Worm (Caenorhabditis elegans) whole organism, L4/young adult: ENCODE data around the gene lido-6.

Experiments used
- W03F9.2 ChIP-seq: fragments of 150-350 bp; optimal IDR thresholded peaks from 2 replicates; lab custom pipeline; 2014; ENCODE audit warnings: missing biosample characterization, missing genetic modification characterization
- dao-5 ChIP-seq: sonication (generic microtip); optimal IDR thresholded peaks from 2 replicates; lab custom pipeline; 2016; ENCODE audit warnings: missing genotype, missing genetic modification characterization, moderate library complexity, missing compliant biosample characterization

- TF ChIP-seq W03F9.2 (no peak), dao-5 (no peak)
These were observed at the start of gene lido-6 for ce11 chrX:17115089-17115488.
